Worm (Caenorhabditis elegans) whole organism, L1 larva: ENCODE results near the gene F35D2.3.

Experiments used
- Y116A8C.19 ChIP-seq: sonication (generic microtip); optimal IDR thresholded peaks from 2 replicates; lab custom pipeline; 2016; ENCODE audit warnings: missing compliant biosample characterization, missing genetic modification characterization, borderline replicate concordance
- ama-1 ChIP-seq: fragments of 150-350 bp; optimal IDR thresholded peaks from 2 replicates; lab custom pipeline; 2014
- efl-3 ChIP-seq: fragments of 200-800 bp; sonication (Bioruptor generic); optimal IDR thresholded peaks from 2 replicates; lab custom pipeline; 2018; ENCODE audit warnings: mild to moderate bottlenecking, missing genetic modification characterization, missing compliant biosample characterization
- elt-3 ChIP-seq, 6 experiments: fragments of 150-350 bp in 1 of 6; sonication (generic microtip); optimal IDR thresholded peaks; 2 replicates each; lab custom pipeline; 2017 to 2018; ENCODE audit warnings: missing biosample characterization in 6 of 6, missing genetic modification characterization in 6 of 6, inconsistent platforms in 1 of 6
- fkh-8 ChIP-seq: sonication (generic microtip); optimal IDR thresholded peaks from 2 replicates; lab custom pipeline; 2016; ENCODE audit warnings: mild to moderate bottlenecking, missing genetic modification characterization, missing compliant biosample characterization
- jun-1 ChIP-seq: fragments of 150-350 bp; optimal IDR thresholded peaks from 2 replicates; lab custom pipeline; 2014; ENCODE audit warnings: missing biosample characterization, missing genetic modification reagents, missing genetic modification characterization
- lsy-2 ChIP-seq, 2 experiments: fragments of 150-350 bp; optimal IDR thresholded peaks; 2 replicates each; lab custom pipeline; 2014; ENCODE audit warnings: missing biosample characterization in 2 of 2, missing genetic modification characterization in 2 of 2
- nhr-12 ChIP-seq: sonication (generic microtip); optimal IDR thresholded peaks from 2 replicates; lab custom pipeline; 2017; ENCODE audit warnings: missing biosample characterization, missing genetic modification characterization
- pqm-1 ChIP-seq: sonication (generic microtip); optimal IDR thresholded peaks from 3 replicates; lab custom pipeline; 2017; ENCODE audit warnings: missing biosample characterization, missing genetic modification characterization
- sup-37 ChIP-seq: fragments of 200-800 bp; sonication (Bioruptor generic); optimal IDR thresholded peaks from 2 replicates; lab custom pipeline; 2018; ENCODE audit warnings: mild to moderate bottlenecking, missing genetic modification characterization, missing compliant biosample characterization

DNA sequence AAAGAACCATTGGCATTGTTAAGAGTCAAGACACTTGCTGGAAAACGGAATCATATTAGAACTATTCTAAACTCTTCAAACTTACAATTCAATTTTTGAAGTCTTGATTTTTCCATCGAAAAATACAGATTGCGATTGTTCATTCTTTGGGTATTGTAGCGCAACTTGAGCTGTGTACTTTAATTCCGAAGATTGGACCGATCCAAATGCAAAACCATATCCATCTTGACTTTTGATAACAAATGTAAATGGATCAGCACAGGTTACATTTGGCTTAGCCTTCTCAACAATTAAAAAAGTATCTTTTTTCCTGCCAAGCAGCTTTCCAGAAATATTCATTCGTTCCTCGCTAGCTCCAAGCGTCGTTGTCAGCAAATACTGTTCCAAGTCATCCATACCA is 9.6 kb upstream of the F35D2.3 start:
- TF ChIP-seq efl-3 (GFP tag; lab: Kevin White, UChicago) (no peak), lsy-2 (tag; optimal IDR thresholded peaks at IDR 0.05; lab: Kevin White, UChicago) (no peak), fkh-8 (tag; lab: Kevin White, UChicago) (no peak), pqm-1 (no peak), jun-1 (no peak), sup-37 (GFP tag; lab: Kevin White, UChicago) (no peak), ama-1 (lab: Kevin White, UChicago) (no peak), nhr-12 (no peak), elt-3 (tag; optimal IDR thresholded peaks at IDR 0.05; lab: Kevin White, UChicago) (no peak), Y116A8C.19 (tag; lab: Kevin White, UChicago) (no peak)
